Worm (Caenorhabditis elegans): ENCODE measurements around the gene Y80D4G.2.

DNA sequence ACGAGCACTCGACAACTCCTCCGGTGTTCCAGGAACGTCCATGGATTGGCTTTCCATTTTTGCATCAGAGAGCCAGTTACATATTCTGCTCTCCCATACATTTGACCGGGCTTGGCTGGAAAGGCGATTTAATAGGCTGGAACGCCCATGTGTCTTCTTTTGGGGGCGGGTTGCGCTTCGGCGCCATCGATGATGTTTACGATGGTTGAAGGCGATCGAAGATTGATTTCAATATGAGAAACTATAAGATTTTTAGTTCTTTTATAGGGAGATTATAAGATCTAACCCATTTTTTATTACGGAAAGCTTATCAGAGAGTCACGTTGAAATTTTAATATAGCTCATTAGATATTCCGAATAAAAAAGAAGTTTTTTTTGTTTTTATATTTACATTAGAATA lies 14.8 kb upstream of the Y80D4G.2 start, which contains the start of gene nsph-4.3:
- TF ChIP-seq jun-1 (tag; optimal IDR thresholded peaks at IDR 0.05), result no peak
- no peak for TF ChIP-seq nhr-77 (tag; optimal IDR thresholded peaks at IDR 0.05)
- TF ChIP-seq sea-2 (GFP tag; optimal IDR thresholded peaks at IDR 0.05), result no peak
- no peak for TF ChIP-seq ZK546.5 (tag; optimal IDR thresholded peaks at IDR 0.05)
- TF ChIP-seq pha-4 (tag; optimal IDR thresholded peaks at IDR 0.05), result no peak
- no peak for TF ChIP-seq egl-27 (tag; optimal IDR thresholded peaks at IDR 0.05)
- TF ChIP-seq ama-1 (optimal IDR thresholded peaks at IDR 0.05), result no peak
- no peak for TF ChIP-seq ztf-11 (tag; optimal IDR thresholded peaks at IDR 0.05)
- no peak for TF ChIP-seq fkh-10 (GFP tag; optimal IDR thresholded peaks at IDR 0.05)
- TF ChIP-seq unc-62 (GFP tag; optimal IDR thresholded peaks at IDR 0.05), result no peak
- TF ChIP-seq nhr-23 (tag; optimal IDR thresholded peaks at IDR 0.05), result no peak
- no peak for TF ChIP-seq nfya-1 (tag; optimal IDR thresholded peaks at IDR 0.05; ENCODE audit: insufficient read depth)
